Fruit fly (Drosophila melanogaster) whole organism, embryonic: ENCODE data around the gene mgr.

Experiments used
- Atf-2 ChIP-seq: fragments of 200-800 bp; sonication (Bioruptor generic); optimal IDR thresholded peaks from 2 replicates; lab custom pipeline; 2016; ENCODE audit warnings: missing biosample characterization, missing genetic modification characterization
- CG10462 ChIP-seq: fragments of 200-800 bp; sonication (Bioruptor generic); optimal IDR thresholded peaks from 2 replicates; lab custom pipeline; 2016; ENCODE audit warnings: missing biosample characterization, missing genetic modification characterization
- CG10543 ChIP-seq: fragments of 200-800 bp; sonication (Bioruptor generic); optimal IDR thresholded peaks from 3 replicates; lab custom pipeline; 2017; ENCODE audit warnings: missing biosample characterization, mild to moderate bottlenecking, missing genetic modification characterization, moderate library complexity
- CG10565 ChIP-seq: fragments of 200-800 bp; sonication (Bioruptor generic); optimal IDR thresholded peaks from 3 replicates; lab custom pipeline; 2016; ENCODE audit warnings: missing biosample characterization, mild to moderate bottlenecking, missing genetic modification characterization
- CG11247 ChIP-seq: fragments of 200-800 bp; sonication (Bioruptor generic); IDR thresholded peaks from 2 replicates; pipeline ENCODE4 v1.3.6; 2022; ENCODE audit warnings: missing biosample characterization, missing genetic modification characterization
- CG12104 ChIP-seq: fragments of 200-800 bp; sonication (Bioruptor generic); optimal IDR thresholded peaks from 3 replicates; lab custom pipeline; 2016; ENCODE audit warnings: missing biosample characterization, missing genetic modification characterization
- CG1233 ChIP-seq: fragments of 200-800 bp; sonication (Bioruptor generic); optimal IDR thresholded peaks from 4 replicates; lab custom pipeline; 2018; ENCODE audit warnings: missing biosample characterization, mild to moderate bottlenecking, missing genetic modification characterization
- CG13296 ChIP-seq: fragments of 200-800 bp; sonication (Bioruptor generic); optimal IDR thresholded peaks from 3 replicates; lab custom pipeline; 2018; ENCODE audit warnings: missing biosample characterization, mild to moderate bottlenecking, missing genetic modification characterization
- CG14014 ChIP-seq: fragments of 200-800 bp; sonication (Bioruptor generic); IDR thresholded peaks from 2 replicates; pipeline ENCODE4 v1.3.6; 2022; ENCODE audit warnings: missing biosample characterization, missing genetic modification characterization
- CG14050 ChIP-seq: fragments of 200-800 bp; sonication (Bioruptor generic); IDR thresholded peaks from 3 replicates; pipeline ENCODE4 v1.3.6; 2022; ENCODE audit warnings: missing biosample characterization, missing genetic modification characterization
- CG17359 ChIP-seq: fragments of 200-800 bp; sonication (Bioruptor generic); optimal IDR thresholded peaks from 3 replicates; lab custom pipeline; 2018; ENCODE audit warnings: missing biosample characterization, mild to moderate bottlenecking, missing genetic modification characterization, moderate library complexity
- CG18011 ChIP-seq: fragments of 200-800 bp; sonication (Bioruptor generic); optimal IDR thresholded peaks from 2 replicates; lab custom pipeline; 2017; ENCODE audit warnings: missing biosample characterization, missing genetic modification characterization, mild to moderate bottlenecking, moderate library complexity, missing genotype
- CG18619 ChIP-seq: fragments of 200-800 bp; sonication (Bioruptor generic); optimal IDR thresholded peaks from 3 replicates; lab custom pipeline; 2017; ENCODE audit warnings: missing biosample characterization, mild to moderate bottlenecking, missing genetic modification characterization
- CG18764 ChIP-seq: fragments of 200-800 bp; sonication (Bioruptor generic); optimal IDR thresholded peaks from 3 replicates; lab custom pipeline; 2016; ENCODE audit warnings: missing biosample characterization, missing genetic modification characterization
- CG2889 ChIP-seq: fragments of 200-800 bp; sonication (Bioruptor generic); IDR thresholded peaks from 3 replicates; pipeline ENCODE4 v1.3.6; 2022; ENCODE audit warnings: missing biosample characterization, missing genetic modification characterization
- CG30403 ChIP-seq: fragments of 200-800 bp; sonication (Bioruptor generic); optimal IDR thresholded peaks from 3 replicates; lab custom pipeline; 2016; ENCODE audit warnings: missing biosample characterization, missing genetic modification characterization
- CG31441 ChIP-seq: fragments of 200-800 bp; sonication (Bioruptor generic); IDR thresholded peaks from 2 replicates; pipeline ENCODE4 v1.3.6; 2022; ENCODE audit warnings: missing biosample characterization, missing genetic modification characterization
- CG3281 ChIP-seq: fragments of 200-800 bp; sonication (Bioruptor generic); optimal IDR thresholded peaks from 3 replicates; lab custom pipeline; 2017; ENCODE audit warnings: missing biosample characterization, mild to moderate bottlenecking, missing genetic modification characterization
- CG33213 ChIP-seq: fragments of 200-800 bp; sonication (Bioruptor generic); optimal IDR thresholded peaks from 3 replicates; lab custom pipeline; 2016; ENCODE audit warnings: missing biosample characterization, missing genetic modification characterization
- CG6683 ChIP-seq: fragments of 200-800 bp; sonication (Bioruptor generic); optimal IDR thresholded peaks from 2 replicates; lab custom pipeline; 2017; ENCODE audit warnings: missing biosample characterization, mild to moderate bottlenecking, missing genetic modification characterization, missing genetic modification reagents
- CG7963 ChIP-seq: fragments of 200-800 bp; sonication (Bioruptor generic); IDR thresholded peaks from 3 replicates; pipeline ENCODE4 v1.3.6; 2022; ENCODE audit warnings: missing biosample characterization, missing genetic modification characterization; ENCODE audit not compliant: partially characterized antibody
- D ChIP-seq, 2 experiments: fragments of 200-800 bp in 1 of 2; fragments of >200 bp in 1 of 2; sonication (Bioruptor generic) in 1 of 2; optimal IDR thresholded peaks; 2 replicates in 1 of 2; 3 replicates in 1 of 2; lab custom pipeline; 2017; ENCODE audit warnings: mild to moderate bottlenecking in 1 of 2, missing biosample characterization in 1 of 2, missing genetic modification characterization in 1 of 2, missing genetic modification reagents in 1 of 2
- Dbx ChIP-seq: fragments of 200-800 bp; sonication (Bioruptor generic); IDR thresholded peaks from 3 replicates; pipeline ENCODE4 v1.3.6; 2022; ENCODE audit warnings: missing biosample characterization, missing genetic modification characterization
- Drgx ChIP-seq: fragments of 200-800 bp; sonication (Bioruptor generic); IDR thresholded peaks from 2 replicates; pipeline ENCODE4 v1.3.6; 2022; ENCODE audit warnings: missing biosample characterization, missing genetic modification characterization
- Fer1 ChIP-seq: fragments of 200-800 bp; sonication (Bioruptor generic); optimal IDR thresholded peaks from 2 replicates; lab custom pipeline; 2017; ENCODE audit warnings: missing biosample characterization, mild to moderate bottlenecking, missing genetic modification characterization
- HHEX ChIP-seq: fragments of 200-800 bp; sonication (Bioruptor generic); optimal IDR thresholded peaks from 3 replicates; lab custom pipeline; 2017; ENCODE audit warnings: missing biosample characterization, mild to moderate bottlenecking, missing genetic modification characterization, missing genetic modification reagents
- Hr3 ChIP-seq: fragments of 200-800 bp; sonication (Bioruptor generic); optimal IDR thresholded peaks from 3 replicates; lab custom pipeline; 2016; ENCODE audit warnings: missing biosample characterization, missing genetic modification characterization
- Myb ChIP-seq: fragments of 200-800 bp; sonication (Bioruptor generic); optimal IDR thresholded peaks from 2 replicates; lab custom pipeline; 2016; ENCODE audit warnings: missing biosample characterization, missing genetic modification characterization
- NK7.1 ChIP-seq: fragments of 200-800 bp; sonication (Bioruptor generic); optimal IDR thresholded peaks from 3 replicates; lab custom pipeline; 2016; ENCODE audit warnings: missing biosample characterization, missing genetic modification characterization
- Neu2 ChIP-seq: fragments of 200-800 bp; sonication (Bioruptor generic); optimal IDR thresholded peaks from 3 replicates; lab custom pipeline; 2016; ENCODE audit warnings: missing biosample characterization, missing genetic modification characterization, borderline replicate concordance
- Side ChIP-seq: fragments of 200-800 bp; sonication (Bioruptor generic); optimal IDR thresholded peaks from 2 replicates; lab custom pipeline; 2016; ENCODE audit warnings: missing biosample characterization, missing genetic modification characterization
- Sry-β ChIP-seq: fragments of 200-800 bp; sonication (Bioruptor generic); optimal IDR thresholded peaks from 2 replicates; lab custom pipeline; 2018; ENCODE audit warnings: missing biosample characterization, mild to moderate bottlenecking, missing genetic modification characterization, moderate library complexity
- Taf1 ChIP-seq: fragments of 200-800 bp; sonication (Bioruptor generic); IDR thresholded peaks from 2 replicates; pipeline ENCODE4 v1.3.6; 2022; ENCODE audit warnings: missing biosample characterization, missing genetic modification characterization
- ash1 ChIP-seq: fragments of 200-800 bp; sonication (Bioruptor generic); optimal IDR thresholded peaks from 2 replicates; lab custom pipeline; 2018; ENCODE audit warnings: missing biosample characterization, mild to moderate bottlenecking, missing genetic modification characterization
- az2 ChIP-seq: fragments of 200-800 bp; sonication (Bioruptor generic); optimal IDR thresholded peaks from 3 replicates; lab custom pipeline; 2016; ENCODE audit warnings: missing biosample characterization, missing genetic modification characterization
- bbx ChIP-seq: fragments of 200-800 bp; sonication (Bioruptor generic); IDR thresholded peaks from 2 replicates; pipeline ENCODE4 v1.3.6; 2022; ENCODE audit warnings: missing biosample characterization, missing genetic modification characterization; ENCODE audit not compliant: partially characterized antibody
- caup ChIP-seq: fragments of 200-800 bp; sonication (Bioruptor generic); optimal IDR thresholded peaks from 3 replicates; lab custom pipeline; 2017; ENCODE audit warnings: missing biosample characterization, mild to moderate bottlenecking, missing genetic modification characterization, moderate library complexity; ENCODE audit not compliant: severe bottlenecking
- chif ChIP-seq, 2 experiments: fragments of 200-800 bp; sonication (Bioruptor generic); optimal IDR thresholded peaks; 3 replicates each; lab custom pipeline; 2016; ENCODE audit warnings: missing biosample characterization in 2 of 2, missing genetic modification characterization in 2 of 2
- chn ChIP-seq: fragments of 200-800 bp; sonication (Bioruptor generic); optimal IDR thresholded peaks from 2 replicates; lab custom pipeline; 2016; ENCODE audit warnings: missing biosample characterization, missing genetic modification characterization
- dati ChIP-seq: fragments of 200-800 bp; sonication (Bioruptor generic); IDR thresholded peaks from 2 replicates; pipeline ENCODE4 v1.3.6; 2022; ENCODE audit warnings: missing biosample characterization, missing genetic modification characterization
- gsb ChIP-seq: fragments of 200-800 bp; sonication (Bioruptor generic); IDR thresholded peaks from 2 replicates; pipeline ENCODE4 v1.3.6; 2022; ENCODE audit warnings: missing biosample characterization, missing genetic modification characterization
- h ChIP-seq: fragments of >200 bp; optimal IDR thresholded peaks from 2 replicates; lab custom pipeline; 2017
- hth ChIP-seq: fragments of >200 bp; optimal IDR thresholded peaks from 2 replicates; lab custom pipeline; 2017; ENCODE audit warnings: inconsistent platforms
- nau ChIP-seq: fragments of 200-800 bp; sonication (Bioruptor generic); optimal IDR thresholded peaks from 3 replicates; lab custom pipeline; 2017; ENCODE audit warnings: missing biosample characterization, mild to moderate bottlenecking, missing genetic modification characterization, missing genetic modification reagents
- nmo ChIP-seq: fragments of 200-800 bp; sonication (Bioruptor generic); optimal IDR thresholded peaks from 2 replicates; lab custom pipeline; 2018; ENCODE audit warnings: missing biosample characterization, mild to moderate bottlenecking, missing genetic modification characterization, moderate library complexity
- pho ChIP-seq: fragments of 200-800 bp; sonication (Bioruptor generic); optimal IDR thresholded peaks from 2 replicates; lab custom pipeline; 2016; ENCODE audit warnings: missing biosample characterization, missing genetic modification characterization
- pita ChIP-seq: fragments of 200-800 bp; sonication (Bioruptor generic); optimal IDR thresholded peaks from 2 replicates; lab custom pipeline; 2017; ENCODE audit warnings: missing biosample characterization, mild to moderate bottlenecking, missing genetic modification characterization
- pnt ChIP-seq: fragments of 200-800 bp; sonication (Bioruptor generic); optimal IDR thresholded peaks from 3 replicates; lab custom pipeline; 2016; ENCODE audit warnings: missing biosample characterization, missing genetic modification characterization
- tio ChIP-seq: fragments of 200-800 bp; sonication (Bioruptor generic); optimal IDR thresholded peaks from 2 replicates; lab custom pipeline; 2017; ENCODE audit warnings: missing biosample characterization, missing genetic modification characterization, inconsistent platforms
- usp ChIP-seq: fragments of >200 bp; optimal IDR thresholded peaks from 2 replicates; lab custom pipeline; 2017; ENCODE audit warnings: missing biosample characterization, missing genetic modification characterization
- yki ChIP-seq: fragments of >200 bp; optimal IDR thresholded peaks from 3 replicates; lab custom pipeline; 2018

The mgr gene

DNA sequence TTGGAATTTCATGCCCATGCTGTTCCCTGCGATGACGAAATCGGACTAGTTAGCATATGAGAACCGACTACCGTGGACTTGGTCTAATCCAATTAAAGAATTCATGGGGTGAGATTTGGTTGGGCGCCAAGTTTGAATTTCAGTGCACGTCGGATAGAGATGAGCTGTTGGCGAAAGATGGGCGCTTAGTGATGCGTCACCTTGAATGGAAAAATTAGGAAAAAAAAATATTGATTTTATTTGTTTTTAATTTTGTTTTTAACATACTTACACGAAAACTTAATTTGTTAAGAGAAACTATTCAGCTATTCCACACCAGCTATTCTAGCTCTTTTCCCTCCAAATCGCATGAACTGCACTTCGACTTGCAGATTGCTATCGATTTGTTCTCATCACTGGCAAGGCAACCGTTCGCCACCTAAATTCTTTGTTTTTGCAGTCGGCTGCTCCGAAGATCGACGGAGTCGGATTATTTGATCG, 12.0 kb upstream of the mgr start, which contains the start of the genes ninaG and Sptz (continued):
- TF ChIP-seq CG17359 (tag; lab: Kevin White, UChicago) (peak; percentile 92), Sry-β (GFP tag; lab: Kevin White, UChicago) (peak; percentile 99), Side (GFP tag; lab: Kevin White, UChicago) (peak; percentile 91), CG30403 (GFP tag; lab: Kevin White, UChicago) (peak; percentile 98), bbx (GFP tag; lab: Robert Waterston, UW) (no peak), CG18764 (GFP tag; lab: Kevin White, UChicago) (peak; percentile 90), CG12104 (GFP tag; lab: Kevin White, UChicago) (peak; percentile 83), CG13296 (GFP tag; lab: Kevin White, UChicago) (peak; percentile 70), CG2889 (GFP tag; lab: Robert Waterston, UW) (peak; percentile 92), CG33213 (GFP tag; lab: Kevin White, UChicago) (peak; percentile 93), chn (peak; percentile 97), CG10543 (GFP tag; lab: Kevin White, UChicago) (peak; percentile 76), Fer1 (GFP tag; lab: Kevin White, UChicago) (no peak), HHEX (GFP tag; lab: Kevin White, UChicago) (peak; percentile 83), ash1 (GFP tag; lab: Kevin White, UChicago) (no peak), h (lab: Kevin White, UChicago) (no peak), Hr3 (GFP tag; lab: Kevin White, UChicago) (peak; percentile 95), caup (GFP tag; lab: Kevin White, UChicago) (peak; percentile 84), CG10462 (GFP tag; lab: Kevin White, UChicago) (peak; percentile 95), dati (GFP tag; lab: Robert Waterston, UW) (peak; percentile 71), pho (peak; percentile 96), CG18011 (peak; percentile 78), CG7963 (GFP tag; lab: Robert Waterston, UW) (no peak), pita (no peak), CG11247 (GFP tag; lab: Robert Waterston, UW) (peak; percentile 95), CG14014 (GFP tag; lab: Robert Waterston, UW) (peak; percentile 91), D (optimal IDR thresholded peaks at IDR 0.05; lab: Kevin White, UChicago) (no peak), D (GFP tag; optimal IDR thresholded peaks at IDR 0.05; lab: Kevin White, UChicago) (peak; percentile 87), Drgx (GFP tag; lab: Robert Waterston, UW) (peak; percentile 93), NK7.1 (GFP tag; lab: Kevin White, UChicago) (peak; percentile 70), tio (GFP tag; lab: Kevin White, UChicago) (no peak), nau (GFP tag; lab: Kevin White, UChicago) (no peak), yki (no peak), gsb (GFP tag; lab: Robert Waterston, UW) (peak; percentile 87), CG10565 (GFP tag; lab: Kevin White, UChicago) (peak; percentile 78), CG31441 (GFP tag; lab: Robert Waterston, UW) (peak; percentile 92), Neu2 (peak; percentile 74), Myb (GFP tag; lab: Kevin White, UChicago) (peak; percentile 79), pnt (GFP tag; lab: Kevin White, UChicago) (peak; percentile 94), CG18619 (GFP tag; lab: Kevin White, UChicago) (peak; percentile 90), Taf1 (GFP tag; lab: Robert Waterston, UW) (peak; percentile 90), hth (lab: Kevin White, UChicago) (no peak), CG6683 (GFP tag; lab: Kevin White, UChicago) (no peak), Atf-2 (GFP tag; lab: Kevin White, UChicago) (peak; percentile 91), nmo (peak; percentile 95), CG3281 (GFP tag; lab: Kevin White, UChicago) (peak; percentile 87), usp (GFP tag; lab: Kevin White, UChicago) (no peak), CG1233 (GFP tag; lab: Kevin White, UChicago) (peak; percentile 85), chif (GFP tag; optimal IDR thresholded peaks at IDR 0.05; lab: Kevin White, UChicago) (peak; percentile 95 to 96), Dbx (GFP tag; lab: Robert Waterston, UW) (peak; percentile 96), az2 (GFP tag; lab: Kevin White, UChicago) (peak; percentile 96), CG14050 (peak; percentile 90)
